Fruit fly (Drosophila melanogaster) whole organism: ENCODE data around the gene PAPLA1.

ENCODE experiments used
- CG8478 ChIP-seq: fragments of >200 bp; optimal IDR thresholded peaks from 2 replicates; lab custom pipeline; 2018; ENCODE audit warnings: inconsistent platforms
- Dll ChIP-seq: fragments of >200 bp; optimal IDR thresholded peaks from 2 replicates; lab custom pipeline; 2017
- EcR ChIP-seq, 2 experiments: fragments of >200 bp; optimal IDR thresholded peaks; 2 replicates each; lab custom pipeline; 2017; ENCODE audit warnings: missing biosample characterization in 2 of 2, missing genetic modification characterization in 2 of 2, missing genetic modification reagents in 2 of 2
- pan ChIP-seq: fragments of >200 bp; optimal IDR thresholded peaks from 2 replicates; lab custom pipeline; 2017
- psq ChIP-seq: fragments of >200 bp; optimal IDR thresholded peaks from 2 replicates; lab custom pipeline; 2017
- usp ChIP-seq: fragments of >200 bp; optimal IDR thresholded peaks from 2 replicates; lab custom pipeline; 2017; ENCODE audit warnings: missing biosample characterization, missing genetic modification characterization, mixed read lengths

DNA sequence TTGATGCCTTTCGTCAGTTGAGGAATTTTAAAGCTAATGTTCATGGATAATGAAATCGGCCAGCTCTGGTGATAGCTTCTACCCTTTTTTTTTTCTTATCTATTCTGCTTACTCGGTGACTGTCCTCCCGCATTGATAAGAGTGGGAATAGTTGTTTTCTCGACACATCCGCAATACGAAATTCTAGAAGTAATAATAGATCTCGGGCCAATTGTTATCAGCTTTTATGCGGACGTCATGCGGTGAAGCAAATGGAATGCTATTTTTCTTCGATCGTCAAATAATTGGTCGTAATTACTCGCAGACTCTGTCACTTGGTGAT lies 72.0 kb downstream of the PAPLA1 start:
- TF ChIP-seq CG8478 (lab: Kevin White, UChicago) (no peak), pan (lab: Kevin White, UChicago) (no peak), EcR (GFP tag; optimal IDR thresholded peaks at IDR 0.05; lab: Kevin White, UChicago) (no peak), Dll (lab: Kevin White, UChicago) (no peak), usp (GFP tag; lab: Kevin White, UChicago) (no peak), psq (lab: Kevin White, UChicago) (no peak)
